Fruit fly (Drosophila melanogaster) whole organism, embryonic: Measurements from ENCODE around the gene tipE.

ENCODE experiments used
- Abd-B ChIP-seq: fragments of 200-800 bp; sonication (Bioruptor generic); optimal IDR thresholded peaks from 2 replicates; lab custom pipeline; 2018; ENCODE audit warnings: missing biosample characterization, mild to moderate bottlenecking, missing genetic modification characterization, moderate library complexity
- CG10209 ChIP-seq: fragments of 200-800 bp; sonication (Bioruptor generic); optimal IDR thresholded peaks from 3 replicates; lab custom pipeline; 2017; ENCODE audit warnings: missing biosample characterization, mild to moderate bottlenecking, missing genetic modification characterization, missing genetic modification reagents
- CG10431 ChIP-seq: fragments of 200-800 bp; sonication (Bioruptor generic); optimal IDR thresholded peaks from 3 replicates; lab custom pipeline; 2018; ENCODE audit warnings: missing biosample characterization, mild to moderate bottlenecking, missing genetic modification characterization
- CG12391 ChIP-seq: fragments of 200-800 bp; sonication (Bioruptor generic); optimal IDR thresholded peaks from 3 replicates; lab custom pipeline; 2018; ENCODE audit warnings: missing biosample characterization, mild to moderate bottlenecking, missing genetic modification characterization, moderate library complexity
- CG12659 ChIP-seq: fragments of 200-800 bp; sonication (Bioruptor generic); optimal IDR thresholded peaks from 3 replicates; lab custom pipeline; 2017; ENCODE audit warnings: mild to moderate bottlenecking, missing biosample characterization, missing genetic modification reagents, missing genetic modification characterization
- CG13424 ChIP-seq: fragments of 200-800 bp; sonication (Bioruptor generic); optimal IDR thresholded peaks from 2 replicates; lab custom pipeline; 2019; ENCODE audit warnings: missing biosample characterization, mild to moderate bottlenecking, missing genetic modification characterization, moderate library complexity
- CG13624 ChIP-seq: fragments of 200-800 bp; sonication (Bioruptor generic); optimal IDR thresholded peaks from 2 replicates; lab custom pipeline; 2016; ENCODE audit warnings: missing biosample characterization, missing genetic modification characterization
- CG16863 ChIP-seq: fragments of 200-800 bp; sonication (Bioruptor generic); optimal IDR thresholded peaks from 3 replicates; lab custom pipeline; 2016; ENCODE audit warnings: missing biosample characterization, missing genetic modification characterization
- CG17359 ChIP-seq: fragments of 200-800 bp; sonication (Bioruptor generic); optimal IDR thresholded peaks from 3 replicates; lab custom pipeline; 2018; ENCODE audit warnings: missing biosample characterization, mild to moderate bottlenecking, missing genetic modification characterization, moderate library complexity
- CG32772 ChIP-seq: fragments of 200-800 bp; sonication (Bioruptor generic); IDR thresholded peaks from 2 replicates; pipeline ENCODE4 v1.3.6; 2022; ENCODE audit warnings: missing biosample characterization, missing genetic modification characterization
- CG3407 ChIP-seq: fragments of 200-800 bp; sonication (Bioruptor generic); optimal IDR thresholded peaks from 2 replicates; lab custom pipeline; 2018; ENCODE audit warnings: missing biosample characterization, mild to moderate bottlenecking, missing genetic modification characterization
- CG4730 ChIP-seq: fragments of 200-800 bp; sonication (Bioruptor generic); IDR thresholded peaks from 2 replicates; pipeline ENCODE4 v1.3.6; 2022; ENCODE audit warnings: missing biosample characterization, missing genetic modification characterization
- CG4820 ChIP-seq: fragments of 200-800 bp; sonication (Bioruptor generic); optimal IDR thresholded peaks from 3 replicates; lab custom pipeline; 2016; ENCODE audit warnings: missing biosample characterization, missing genetic modification characterization
- CG5245 ChIP-seq: fragments of 200-800 bp; sonication (Bioruptor generic); optimal IDR thresholded peaks from 3 replicates; lab custom pipeline; 2016; ENCODE audit warnings: missing biosample characterization, missing genetic modification characterization
- CG5953 ChIP-seq: fragments of 200-800 bp; sonication (Bioruptor generic); IDR thresholded peaks from 2 replicates; pipeline ENCODE4 v1.3.6; 2022; ENCODE audit warnings: missing biosample characterization, missing genetic modification characterization
- CG6272 ChIP-seq: fragments of 200-800 bp; sonication (Bioruptor generic); IDR thresholded peaks from 2 replicates; pipeline ENCODE4 v1.3.6; 2022; ENCODE audit warnings: missing biosample characterization, missing genetic modification characterization
- CG6683 ChIP-seq: fragments of 200-800 bp; sonication (Bioruptor generic); optimal IDR thresholded peaks from 2 replicates; lab custom pipeline; 2017; ENCODE audit warnings: missing biosample characterization, mild to moderate bottlenecking, missing genetic modification characterization, missing genetic modification reagents
- CG7556 ChIP-seq: fragments of 200-800 bp; sonication (Bioruptor generic); optimal IDR thresholded peaks from 2 replicates; lab custom pipeline; 2017; ENCODE audit warnings: missing biosample characterization, mild to moderate bottlenecking, missing genetic modification characterization
- CG7963 ChIP-seq: fragments of 200-800 bp; sonication (Bioruptor generic); IDR thresholded peaks from 3 replicates; pipeline ENCODE4 v1.3.6; 2022; ENCODE audit warnings: missing biosample characterization, missing genetic modification characterization; ENCODE audit not compliant: partially characterized antibody
- CG8290 ChIP-seq, 3 experiments: fragments of 200-800 bp; sonication (Bioruptor generic); optimal IDR thresholded peaks; 2 replicates each; lab custom pipeline; 2016 to 2019; ENCODE audit warnings: missing biosample characterization in 3 of 3, missing genetic modification characterization in 3 of 3, mild to moderate bottlenecking in 2 of 3, moderate library complexity in 1 of 3
- CG8388 ChIP-seq: fragments of 200-800 bp; sonication (Bioruptor generic); optimal IDR thresholded peaks from 2 replicates; lab custom pipeline; 2019; ENCODE audit warnings: missing biosample characterization, mild to moderate bottlenecking, missing genetic modification characterization, moderate library complexity
- CG9876 ChIP-seq: fragments of 200-800 bp; sonication (Bioruptor generic); optimal IDR thresholded peaks from 2 replicates; lab custom pipeline; 2016; ENCODE audit warnings: missing biosample characterization, missing genetic modification characterization
- ERR ChIP-seq: fragments of 200-800 bp; sonication (Bioruptor generic); optimal IDR thresholded peaks from 2 replicates; lab custom pipeline; 2016; ENCODE audit warnings: missing biosample characterization, missing genetic modification characterization
- Eip74EF ChIP-seq, 2 experiments: fragments of 200-800 bp in 1 of 2; fragments of >200 bp in 1 of 2; sonication (Bioruptor generic) in 1 of 2; optimal IDR thresholded peaks; 2 replicates each; lab custom pipeline; 2017 to 2019; ENCODE audit warnings: missing biosample characterization in 2 of 2, missing genetic modification characterization in 2 of 2, mild to moderate bottlenecking in 1 of 2, moderate library complexity in 1 of 2
- Fer3 ChIP-seq: fragments of 200-800 bp; sonication (Bioruptor generic); optimal IDR thresholded peaks from 2 replicates; lab custom pipeline; 2018; ENCODE audit warnings: missing biosample characterization, mild to moderate bottlenecking, missing genetic modification characterization, moderate library complexity
- HHEX ChIP-seq: fragments of 200-800 bp; sonication (Bioruptor generic); optimal IDR thresholded peaks from 3 replicates; lab custom pipeline; 2017; ENCODE audit warnings: missing biosample characterization, mild to moderate bottlenecking, missing genetic modification characterization, missing genetic modification reagents
- Jarid2 ChIP-seq: fragments of 200-800 bp; sonication (Bioruptor generic); optimal IDR thresholded peaks from 3 replicates; lab custom pipeline; 2017; ENCODE audit warnings: mild to moderate bottlenecking, missing biosample characterization, missing genetic modification reagents, missing genetic modification characterization
- Myb ChIP-seq: fragments of 200-800 bp; sonication (Bioruptor generic); optimal IDR thresholded peaks from 2 replicates; lab custom pipeline; 2016; ENCODE audit warnings: missing biosample characterization, missing genetic modification characterization
- Neu2 ChIP-seq: fragments of 200-800 bp; sonication (Bioruptor generic); optimal IDR thresholded peaks from 3 replicates; lab custom pipeline; 2016; ENCODE audit warnings: missing biosample characterization, missing genetic modification characterization, borderline replicate concordance
- NfI ChIP-seq: fragments of 200-800 bp; sonication (Bioruptor generic); optimal IDR thresholded peaks from 3 replicates; lab custom pipeline; 2018; ENCODE audit warnings: missing biosample characterization, mild to moderate bottlenecking, missing genetic modification characterization, moderate library complexity
- Poxn ChIP-seq: fragments of 200-800 bp; sonication (Bioruptor generic); IDR thresholded peaks from 2 replicates; pipeline ENCODE4 v1.3.6; 2022; ENCODE audit warnings: missing biosample characterization, missing genetic modification characterization
- Rfx ChIP-seq: fragments of 200-800 bp; sonication (Bioruptor generic); IDR thresholded peaks from 2 replicates; pipeline ENCODE4 v1.3.6; 2022; ENCODE audit warnings: missing biosample characterization, missing genetic modification characterization
- Sry-δ ChIP-seq: fragments of 200-800 bp; sonication (Bioruptor generic); optimal IDR thresholded peaks from 2 replicates; lab custom pipeline; 2016; ENCODE audit warnings: missing biosample characterization, missing genetic modification characterization
- amos ChIP-seq: fragments of 200-800 bp; sonication (Bioruptor generic); IDR thresholded peaks from 2 replicates; pipeline ENCODE4 v1.3.6; 2022; ENCODE audit warnings: missing biosample characterization, missing genetic modification characterization; ENCODE audit not compliant: partially characterized antibody
- ash1 ChIP-seq: fragments of 200-800 bp; sonication (Bioruptor generic); optimal IDR thresholded peaks from 2 replicates; lab custom pipeline; 2018; ENCODE audit warnings: missing biosample characterization, mild to moderate bottlenecking, missing genetic modification characterization
- bsh ChIP-seq, 2 experiments: fragments of 200-800 bp; sonication (Bioruptor generic); optimal IDR thresholded peaks; 2 replicates each; lab custom pipeline; 2017 to 2018; ENCODE audit warnings: mild to moderate bottlenecking in 2 of 2, missing biosample characterization in 2 of 2, missing genetic modification characterization in 2 of 2, moderate library complexity in 1 of 2
- chif ChIP-seq, 2 experiments: fragments of 200-800 bp; sonication (Bioruptor generic); optimal IDR thresholded peaks; 3 replicates each; lab custom pipeline; 2016; ENCODE audit warnings: missing biosample characterization in 2 of 2, missing genetic modification characterization in 2 of 2
- dmrt11E ChIP-seq: fragments of 200-800 bp; sonication (Bioruptor generic); optimal IDR thresholded peaks from 3 replicates; lab custom pipeline; 2018; ENCODE audit warnings: missing biosample characterization, mild to moderate bottlenecking, missing genetic modification characterization, moderate library complexity
- fd64A ChIP-seq: fragments of 200-800 bp; sonication (Bioruptor generic); optimal IDR thresholded peaks from 3 replicates; lab custom pipeline; 2018; ENCODE audit warnings: missing biosample characterization, mild to moderate bottlenecking, missing genetic modification characterization
- gt ChIP-seq: fragments of 200-800 bp; sonication (Bioruptor generic); IDR thresholded peaks from 2 replicates; pipeline ENCODE4 v1.3.6; 2022; ENCODE audit warnings: missing biosample characterization, missing genetic modification characterization
- lab ChIP-seq: fragments of 200-800 bp; sonication (Bioruptor generic); optimal IDR thresholded peaks from 3 replicates; lab custom pipeline; 2017; ENCODE audit warnings: missing biosample characterization, missing genetic modification characterization, mild to moderate bottlenecking, moderate library complexity, missing genetic modification reagents
- lbe ChIP-seq: fragments of 200-800 bp; sonication (Bioruptor generic); optimal IDR thresholded peaks from 2 replicates; lab custom pipeline; 2016; ENCODE audit warnings: missing biosample characterization, mild to moderate bottlenecking, missing genetic modification characterization
- lilli ChIP-seq: fragments of 200-800 bp; sonication (Bioruptor generic); optimal IDR thresholded peaks from 3 replicates; lab custom pipeline; 2016; ENCODE audit warnings: missing biosample characterization, missing genetic modification characterization
- nerfin-1 ChIP-seq: fragments of 200-800 bp; sonication (Bioruptor generic); optimal IDR thresholded peaks from 3 replicates; lab custom pipeline; 2019; ENCODE audit warnings: missing biosample characterization, mild to moderate bottlenecking, missing genetic modification characterization, moderate library complexity
- pzg ChIP-seq: fragments of 200-800 bp; sonication (Bioruptor generic); optimal IDR thresholded peaks from 3 replicates; lab custom pipeline; 2018; ENCODE audit warnings: missing biosample characterization, mild to moderate bottlenecking, missing genetic modification characterization, moderate library complexity
- row ChIP-seq: fragments of 200-800 bp; sonication (Bioruptor generic); IDR thresholded peaks from 3 replicates; pipeline ENCODE4 v1.3.6; 2022; ENCODE audit warnings: missing biosample characterization, missing genetic modification characterization
- scrt ChIP-seq: fragments of 200-800 bp; sonication (Bioruptor generic); optimal IDR thresholded peaks from 2 replicates; lab custom pipeline; 2018; ENCODE audit warnings: missing biosample characterization, mild to moderate bottlenecking, missing genetic modification characterization, moderate library complexity
- so ChIP-seq: fragments of 200-800 bp; sonication (Bioruptor generic); IDR thresholded peaks from 3 replicates; pipeline ENCODE4 v1.3.6; 2022; ENCODE audit warnings: missing biosample characterization, missing genetic modification characterization
- zen2 ChIP-seq: fragments of 200-800 bp; sonication (Bioruptor generic); IDR thresholded peaks from 3 replicates; pipeline ENCODE4 v1.3.6; 2022; ENCODE audit warnings: missing biosample characterization, missing genetic modification characterization; ENCODE audit not compliant: partially characterized antibody

tipE gene

dm6 chr3L:4158361-4158760 is 29.9 kb upstream of the tipE start (continued):
- TF ChIP-seq CG7556 (GFP tag; lab: Kevin White, UChicago) (no peak), fd64A (GFP tag; lab: Kevin White, UChicago) (no peak), amos (no peak), Sry-δ (GFP tag; lab: Kevin White, UChicago) (no peak), CG8388 (GFP tag; lab: Kevin White, UChicago) (peak; percentile 22), chif (GFP tag; optimal IDR thresholded peaks at IDR 0.05; lab: Kevin White, UChicago) (peak in 1 of 2 experiments; percentile 23), Neu2 (GFP tag; lab: Kevin White, UChicago) (no peak), CG17359 (tag; lab: Kevin White, UChicago) (no peak), CG16863 (GFP tag; lab: Kevin White, UChicago) (no peak), bsh (GFP tag; optimal IDR thresholded peaks at IDR 0.05; lab: Kevin White, UChicago) (peak; percentile 23 to 47), CG7963 (GFP tag; lab: Robert Waterston, UW) (no peak), CG9876 (GFP tag; lab: Kevin White, UChicago) (no peak), CG5953 (GFP tag; lab: Robert Waterston, UW) (no peak), CG32772 (GFP tag; lab: Robert Waterston, UW) (0 out of 2 replicates have a peak, but pooled peaks have one; percentile 22), Poxn (GFP tag; lab: Robert Waterston, UW) (no peak), CG10209 (GFP tag; lab: Kevin White, UChicago) (no peak), CG12659 (no peak), Jarid2 (GFP tag; lab: Kevin White, UChicago) (no peak), zen2 (no peak), CG4820 (GFP tag; lab: Kevin White, UChicago) (peak; percentile 7), CG12391 (tag; lab: Kevin White, UChicago) (peak; percentile 34), CG6272 (GFP tag; lab: Robert Waterston, UW) (no peak), CG13424 (tag; lab: Kevin White, UChicago) (no peak), CG8290 (GFP tag; optimal IDR thresholded peaks at IDR 0.05; lab: Kevin White, UChicago) (no peak), CG8290 (tag; optimal IDR thresholded peaks at IDR 0.05; lab: Kevin White, UChicago) (no peak), CG10431 (no peak), CG3407 (GFP tag; lab: Kevin White, UChicago) (no peak), row (GFP tag; lab: Robert Waterston, UW) (peak; percentile 45; the same call in 2 of the 3 replicates), Fer3 (tag; lab: Kevin White, UChicago) (no peak), so (GFP tag; lab: Robert Waterston, UW) (no peak), Rfx (GFP tag; lab: Robert Waterston, UW) (no peak), ash1 (GFP tag; lab: Kevin White, UChicago) (no peak), CG13624 (GFP tag; lab: Kevin White, UChicago) (no peak), HHEX (GFP tag; lab: Kevin White, UChicago) (no peak), pzg (GFP tag; lab: Kevin White, UChicago) (no peak), lbe (peak; percentile 18), dmrt11E (tag; lab: Kevin White, UChicago) (peak; percentile 69), lilli (no peak), scrt (GFP tag; lab: Kevin White, UChicago) (no peak), NfI (GFP tag; lab: Kevin White, UChicago) (no peak), ERR (GFP tag; lab: Kevin White, UChicago) (no peak), CG5245 (no peak), Eip74EF (GFP tag; optimal IDR thresholded peaks at IDR 0.05; lab: Kevin White, UChicago) (no peak), gt (GFP tag; lab: Robert Waterston, UW) (no peak), CG6683 (GFP tag; lab: Kevin White, UChicago) (no peak), Myb (GFP tag; lab: Kevin White, UChicago) (no peak), nerfin-1 (tag; lab: Kevin White, UChicago) (no peak), Abd-B (GFP tag; lab: Kevin White, UChicago) (peak; percentile 15), lab (GFP tag; lab: Kevin White, UChicago) (no peak), CG4730 (GFP tag; lab: Robert Waterston, UW) (no peak)
